Worm (Caenorhabditis elegans) whole organism, L4/young adult: ENCODE results near the gene C04G6.2.

Source experiments
- W03F9.2 ChIP-seq: fragments of 150-350 bp; optimal IDR thresholded peaks from 2 replicates; lab custom pipeline; 2014; ENCODE audit warnings: missing biosample characterization, missing genetic modification characterization
- dao-5 ChIP-seq: sonication (generic microtip); optimal IDR thresholded peaks from 2 replicates; lab custom pipeline; 2016; ENCODE audit warnings: missing genotype, missing genetic modification characterization, moderate library complexity, missing compliant biosample characterization
- him-1 ChIP-seq: sonication (generic microtip); optimal IDR thresholded peaks from 2 replicates; lab custom pipeline; 2016; ENCODE audit warnings: missing genotype, missing genetic modification reagents, missing genetic modification characterization, missing compliant biosample characterization

ce11 chrII:5099034-5099433 is 6.0 kb downstream of the C04G6.2 start:
- TF ChIP-seq W03F9.2: no peak
- TF ChIP-seq him-1 (tag; lab: Kevin White, UChicago): no peak
- TF ChIP-seq dao-5 (tag; lab: Kevin White, UChicago): no peak
